Worm (Caenorhabditis elegans) whole organism, midembryonic: ENCODE data around the gene cln-3.1.

ENCODE experiments used
- flt-1 ChIP-seq: fragments of 200-800 bp; sonication (Bioruptor generic); IDR thresholded peaks from 2 replicates; pipeline ENCODE4 v1.3.6; 2022; ENCODE audit warnings: missing genetic modification characterization, missing compliant biosample characterization
- klf-2 ChIP-seq: fragments of 200-800 bp; sonication (Bioruptor generic); conservative IDR thresholded peaks from 2 replicates; pipeline ENCODE4 v1.3.6; 2022; ENCODE audit warnings: missing genetic modification reagents, missing genetic modification characterization, missing compliant biosample characterization
- med-1 ChIP-seq: sonication (generic microtip); optimal IDR thresholded peaks from 2 replicates; lab custom pipeline; 2017; ENCODE audit warnings: missing genetic modification characterization, mild to moderate bottlenecking, missing compliant biosample characterization, antibody characterized with exemption, missing genetic modification reagents; ENCODE audit not compliant: insufficient read depth
- ztf-23 ChIP-seq: fragments of 200-800 bp; sonication (Bioruptor generic); IDR thresholded peaks from 2 replicates; pipeline ENCODE4 v1.3.6; 2022; ENCODE audit warnings: missing genetic modification reagents, missing genetic modification characterization, missing compliant biosample characterization

DNA sequence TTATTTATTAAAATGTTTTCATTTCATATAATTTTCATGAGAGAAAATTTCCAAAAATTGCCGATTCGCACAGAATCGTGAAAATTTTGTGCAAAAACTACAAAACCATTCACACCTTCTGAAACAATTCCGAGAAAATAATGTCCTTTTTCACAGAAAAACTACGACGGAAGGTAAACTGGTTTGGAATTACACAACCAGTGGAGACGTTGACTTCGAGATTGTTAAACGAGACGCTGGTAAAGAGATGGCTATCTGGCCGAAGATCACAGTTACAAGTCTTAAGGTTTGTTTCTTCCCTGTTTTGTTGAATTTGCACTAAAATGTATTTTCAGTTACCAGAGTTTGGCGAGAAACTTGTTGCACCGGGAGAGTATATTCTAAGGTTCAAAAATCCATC lies 47.5 kb upstream of the cln-3.1 start:
- no peak for TF ChIP-seq flt-1 (GFP tag; lab: Robert Waterston, UW)
- no peak for TF ChIP-seq med-1 (GFP tag; lab: Kevin White, UChicago)
- no peak for TF ChIP-seq ztf-23 (GFP tag; lab: Robert Waterston, UW)
- TF ChIP-seq klf-2: no peak
